Fruit fly (Drosophila melanogaster) whole organism, pupa: Measurements from ENCODE around the gene pav.

Experiments used
- CG10348 ChIP-seq: fragments of 200-800 bp; sonication (Bioruptor generic); IDR thresholded peaks from 2 replicates; pipeline ENCODE4 v1.3.6; 2022; ENCODE audit warnings: missing biosample characterization, missing genetic modification characterization
- CG12605 ChIP-seq: fragments of 200-800 bp; sonication (Bioruptor generic); IDR thresholded peaks from 2 replicates; pipeline ENCODE4 v1.3.6; 2022; ENCODE audit warnings: missing biosample characterization, missing genetic modification characterization
- CG13204 ChIP-seq: fragments of 200-800 bp; sonication (Bioruptor generic); optimal IDR thresholded peaks from 2 replicates; lab custom pipeline; 2018; ENCODE audit warnings: missing biosample characterization, mild to moderate bottlenecking, missing genetic modification characterization, moderate library complexity
- CG14655 ChIP-seq: fragments of 200-800 bp; sonication (Bioruptor generic); optimal IDR thresholded peaks from 3 replicates; lab custom pipeline; 2017; ENCODE audit warnings: mild to moderate bottlenecking, missing biosample characterization, missing genetic modification reagents, missing genetic modification characterization
- CG15710 ChIP-seq: fragments of 200-800 bp; sonication (Bioruptor generic); optimal IDR thresholded peaks from 2 replicates; lab custom pipeline; 2018; ENCODE audit warnings: missing biosample characterization, mild to moderate bottlenecking, missing genetic modification characterization, moderate library complexity
- CG17806 ChIP-seq: fragments of 200-800 bp; sonication (Bioruptor generic); optimal IDR thresholded peaks from 2 replicates; lab custom pipeline; 2018; ENCODE audit warnings: missing biosample characterization, mild to moderate bottlenecking, missing genetic modification characterization, moderate library complexity
- CG32121 ChIP-seq: fragments of 200-800 bp; sonication (Bioruptor generic); IDR thresholded peaks from 2 replicates; pipeline ENCODE4 v1.3.6; 2022; ENCODE audit warnings: missing biosample characterization, missing genetic modification characterization
- CG34367 ChIP-seq: fragments of 200-800 bp; sonication (Bioruptor generic); optimal IDR thresholded peaks from 2 replicates; lab custom pipeline; 2018; ENCODE audit warnings: missing biosample characterization, mild to moderate bottlenecking, missing genetic modification characterization
- CG4496 ChIP-seq: fragments of 200-800 bp; sonication (Bioruptor generic); IDR thresholded peaks from 3 replicates; pipeline ENCODE4 v1.3.6; 2022; ENCODE audit warnings: missing biosample characterization, missing genetic modification characterization
- CG8159 ChIP-seq: fragments of 200-800 bp; sonication (Bioruptor generic); optimal IDR thresholded peaks from 3 replicates; lab custom pipeline; 2018; ENCODE audit warnings: missing biosample characterization, mild to moderate bottlenecking, missing genetic modification characterization, moderate library complexity
- CG8301 ChIP-seq: fragments of 200-800 bp; sonication (Bioruptor generic); optimal IDR thresholded peaks from 2 replicates; lab custom pipeline; 2018; ENCODE audit warnings: missing biosample characterization, mild to moderate bottlenecking, missing genetic modification characterization
- CG9948 ChIP-seq: fragments of 200-800 bp; sonication (Bioruptor generic); optimal IDR thresholded peaks from 2 replicates; lab custom pipeline; 2018; ENCODE audit warnings: missing biosample characterization, mild to moderate bottlenecking, missing genetic modification characterization, moderate library complexity
- D1 ChIP-seq: fragments of 200-800 bp; sonication (Bioruptor generic); optimal IDR thresholded peaks from 2 replicates; lab custom pipeline; 2018; ENCODE audit warnings: missing biosample characterization, mild to moderate bottlenecking, missing genetic modification characterization, moderate library complexity
- EcR ChIP-seq: fragments of 200-800 bp; sonication (Bioruptor generic); optimal IDR thresholded peaks from 3 replicates; lab custom pipeline; 2019; ENCODE audit warnings: missing biosample characterization, missing genetic modification characterization, mild to moderate bottlenecking, moderate library complexity, missing genetic modification reagents
- Ets98B ChIP-seq: fragments of 200-800 bp; sonication (Bioruptor generic); IDR thresholded peaks from 2 replicates; pipeline ENCODE4 v1.3.6; 2022; ENCODE audit warnings: missing biosample characterization, missing genetic modification characterization
- Pif1A ChIP-seq: fragments of 200-800 bp; sonication (Bioruptor generic); optimal IDR thresholded peaks from 3 replicates; lab custom pipeline; 2016; ENCODE audit warnings: missing biosample characterization, missing genetic modification characterization
- Pif1B ChIP-seq: fragments of 200-800 bp; sonication (Bioruptor generic); optimal IDR thresholded peaks from 3 replicates; lab custom pipeline; 2016; ENCODE audit warnings: missing biosample characterization, missing genetic modification characterization
- Snoo ChIP-seq: fragments of 200-800 bp; sonication (Bioruptor generic); optimal IDR thresholded peaks from 3 replicates; lab custom pipeline; 2017; ENCODE audit warnings: missing biosample characterization, mild to moderate bottlenecking, missing genetic modification characterization, inconsistent platforms
- fd96Ca ChIP-seq: fragments of 200-800 bp; sonication (Bioruptor generic); IDR thresholded peaks from 3 replicates; pipeline ENCODE4 v1.3.6; 2022; ENCODE audit warnings: missing biosample characterization, missing genetic modification characterization
- gl ChIP-seq: fragments of 200-800 bp; sonication (Bioruptor generic); optimal IDR thresholded peaks from 2 replicates; lab custom pipeline; 2018; ENCODE audit warnings: missing biosample characterization, mild to moderate bottlenecking, missing genetic modification characterization
- rn ChIP-seq: fragments of 200-800 bp; sonication (Bioruptor generic); IDR thresholded peaks from 2 replicates; pipeline ENCODE4 v1.3.6; 2022; ENCODE audit warnings: missing biosample characterization, missing genetic modification characterization

Gene pav

DNA sequence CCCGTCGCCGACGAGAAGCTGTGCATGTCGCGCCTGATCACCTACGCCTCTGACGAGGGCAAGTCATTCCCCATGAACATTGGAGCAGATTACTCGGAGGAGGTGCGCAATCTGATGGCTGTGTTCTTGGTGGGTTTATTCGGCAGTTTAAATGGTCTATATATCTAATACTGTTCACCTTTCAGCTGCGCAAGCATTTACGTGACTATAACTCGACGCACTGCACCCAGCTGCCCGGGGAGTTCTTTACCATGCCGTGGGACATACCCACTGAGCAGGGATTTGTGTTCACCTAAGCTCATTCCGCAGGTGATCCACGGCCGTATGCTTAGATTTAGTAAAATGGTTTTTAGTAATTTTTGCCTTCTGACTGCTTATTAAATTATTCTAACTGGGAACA is 18.6 kb downstream of the pav start:
- TF ChIP-seq D1 (tag; lab: Kevin White, UChicago), result no peak
- no peak for TF ChIP-seq CG8301 (tag; lab: Kevin White, UChicago)
- TF ChIP-seq fd96Ca, result no peak
- no peak for TF ChIP-seq CG4496 (GFP tag; lab: Robert Waterston, UW)
- no peak for TF ChIP-seq CG15710
- no peak for TF ChIP-seq CG8159 (tag; lab: Kevin White, UChicago)
- no peak for TF ChIP-seq CG10348 (GFP tag; lab: Robert Waterston, UW)
- no peak for TF ChIP-seq Snoo (tag; lab: Kevin White, UChicago)
- TF ChIP-seq CG14655 (GFP tag; lab: Kevin White, UChicago), result no peak
- TF ChIP-seq CG17806 (tag; lab: Kevin White, UChicago), result no peak
- no peak for TF ChIP-seq Pif1A (GFP tag; lab: Kevin White, UChicago)
- TF ChIP-seq CG13204 (GFP tag; lab: Kevin White, UChicago), result no peak
- no peak for TF ChIP-seq gl (tag; lab: Kevin White, UChicago)
- no peak for TF ChIP-seq CG12605 (GFP tag; lab: Robert Waterston, UW)
- TF ChIP-seq CG32121 (GFP tag; lab: Robert Waterston, UW), result no peak
- no peak for TF ChIP-seq Pif1B (GFP tag; lab: Kevin White, UChicago)
- no peak for TF ChIP-seq Ets98B
- TF ChIP-seq rn, result no peak
- TF ChIP-seq CG9948 (tag; lab: Kevin White, UChicago), result no peak

DNA sequence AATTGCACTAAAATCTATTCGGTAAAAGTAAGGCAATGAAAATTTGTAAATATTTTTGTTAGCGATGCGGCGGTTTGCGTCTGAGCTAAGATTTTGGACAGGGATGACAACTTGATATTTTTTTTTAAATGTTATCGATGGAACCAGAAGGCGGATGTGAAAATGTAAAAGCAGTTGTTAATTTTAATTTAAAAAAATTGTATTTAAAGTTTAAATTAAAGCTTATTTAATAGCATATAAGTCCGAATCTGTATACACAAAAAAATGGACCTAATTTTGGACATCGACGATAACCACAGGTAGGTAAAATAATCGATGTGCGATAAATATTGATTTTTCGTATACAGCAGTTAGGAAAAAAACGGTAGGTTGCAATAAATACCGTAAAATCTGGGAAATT is 19.9 kb downstream of the pav start, which contains the start of the genes CG11586 and VhaM9.7-a:
TSS of gene CG11586 (minus strand) at position 87 of the 400 bp plus-strand sequence.
TSS of gene VhaM9.7-a (plus strand) at position 322 of the 400 bp plus-strand sequence.
- TF ChIP-seq CG8301 (tag; lab: Kevin White, UChicago), result no peak
- TF ChIP-seq CG15710, result no peak
- TF ChIP-seq D1 (tag; lab: Kevin White, UChicago), result no peak

dm6 chr3L:4263502-4263901 is 21.0 kb downstream of the pav start, which contains the start of gene CG1273:
TSS of gene CG1273 (plus strand) at chr3L:4263719.
- TF ChIP-seq EcR (GFP tag; lab: Kevin White, UChicago), result no peak

DNA sequence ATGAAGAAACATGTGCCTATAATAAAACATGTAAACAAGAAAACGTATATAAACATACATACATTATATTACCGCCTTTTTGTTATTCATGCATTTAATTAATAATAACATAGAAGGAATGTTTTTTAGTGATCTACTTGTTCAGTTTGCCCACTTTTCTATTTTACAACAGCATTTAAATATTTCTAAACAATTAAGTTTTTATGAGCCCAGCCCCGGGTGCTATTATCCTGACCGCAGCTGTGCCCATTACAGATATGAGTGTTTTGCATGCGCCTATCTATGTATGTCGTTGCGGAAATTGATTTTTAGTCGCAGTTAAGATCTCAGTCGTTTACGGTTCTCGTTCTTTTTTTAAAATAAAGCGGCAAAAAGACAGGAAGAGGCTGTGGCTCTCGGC is 22.4 kb downstream of the pav start:
- TF ChIP-seq fd96Ca (no peak), Snoo (tag; lab: Kevin White, UChicago) (no peak), CG4496 (GFP tag; lab: Robert Waterston, UW) (no peak), Ets98B (no peak), CG17806 (tag; lab: Kevin White, UChicago) (no peak), CG9948 (tag; lab: Kevin White, UChicago) (no peak), CG13204 (GFP tag; lab: Kevin White, UChicago) (no peak), CG15710 (no peak), gl (tag; lab: Kevin White, UChicago) (no peak), CG32121 (GFP tag; lab: Robert Waterston, UW) (no peak), CG10348 (GFP tag; lab: Robert Waterston, UW) (no peak), CG12605 (GFP tag; lab: Robert Waterston, UW) (no peak), CG34367 (tag; lab: Kevin White, UChicago) (no peak), CG8159 (tag; lab: Kevin White, UChicago) (no peak), EcR (GFP tag; lab: Kevin White, UChicago) (no peak), CG14655 (GFP tag; lab: Kevin White, UChicago) (no peak)

- TF ChIP-seq CG34367 (tag; lab: Kevin White, UChicago), result no peak
- no peak for TF ChIP-seq CG8301 (tag; lab: Kevin White, UChicago)
- TF ChIP-seq CG15710, result no peak
- TF ChIP-seq CG12605 (GFP tag; lab: Robert Waterston, UW), result no peak
- TF ChIP-seq Pif1B (GFP tag; lab: Kevin White, UChicago), result no peak
- TF ChIP-seq gl (tag; lab: Kevin White, UChicago), result no peak
- no peak for TF ChIP-seq D1 (tag; lab: Kevin White, UChicago)
- no peak for TF ChIP-seq CG14655 (GFP tag; lab: Kevin White, UChicago)
- no peak for TF ChIP-seq fd96Ca
- no peak for TF ChIP-seq CG4496 (GFP tag; lab: Robert Waterston, UW)
- TF ChIP-seq CG9948 (tag; lab: Kevin White, UChicago), result no peak
- no peak for TF ChIP-seq Snoo (tag; lab: Kevin White, UChicago)
Observed at dm6 chr3L:4265836-4266235, 23.3 kb downstream of the pav start.

DNA sequence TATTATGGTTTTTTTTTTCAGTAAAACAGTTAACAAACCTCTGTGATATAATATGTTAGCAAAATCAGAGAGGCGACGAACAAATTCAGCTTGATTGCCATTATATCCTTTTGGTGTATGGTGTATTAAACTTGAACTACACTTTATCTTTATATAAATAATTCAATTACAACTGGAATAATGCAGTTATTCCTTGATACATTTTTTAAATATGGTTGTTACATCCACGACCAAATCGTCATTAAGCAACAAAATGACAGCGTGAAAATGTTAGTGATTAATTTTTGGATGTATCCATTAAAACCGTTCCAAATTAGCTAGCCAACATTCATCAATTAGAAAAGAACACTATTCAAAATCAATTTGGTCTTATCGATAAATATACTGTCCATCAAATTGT is 24.9 kb downstream of the pav start, which contains the start of gene CG33764:
TSS of gene CG33764 (minus strand) at position 101 of the 400 bp plus-strand sequence.
- TF ChIP-seq fd96Ca (no peak), CG12605 (GFP tag; lab: Robert Waterston, UW) (no peak), CG8159 (tag; lab: Kevin White, UChicago) (no peak), gl (tag; lab: Kevin White, UChicago) (no peak), CG15710 (no peak), Pif1B (GFP tag; lab: Kevin White, UChicago) (no peak), Snoo (tag; lab: Kevin White, UChicago) (no peak), CG32121 (GFP tag; lab: Robert Waterston, UW) (no peak)

dm6 chr3L:4269208-4269607 is 26.7 kb downstream of the pav start:
- TF ChIP-seq CG9948 (tag; lab: Kevin White, UChicago) (no peak), CG12605 (GFP tag; lab: Robert Waterston, UW) (no peak), fd96Ca (no peak), D1 (tag; lab: Kevin White, UChicago) (no peak), Ets98B (no peak), CG8159 (tag; lab: Kevin White, UChicago) (no peak)
